Worm (Caenorhabditis elegans) whole organism, L1 larva: Measurements from ENCODE around the gene spt-4.

Experiments used
- C04F5.9 ChIP-seq: sonication (generic microtip); optimal IDR thresholded peaks from 2 replicates; lab custom pipeline; 2016; ENCODE audit warnings: missing genetic modification characterization, missing compliant biosample characterization
- C16A3.4 ChIP-seq: fragments of 150-350 bp; optimal IDR thresholded peaks from 2 replicates; lab custom pipeline; 2014; ENCODE audit warnings: missing biosample characterization, missing genetic modification characterization
- aly-2 ChIP-seq: fragments of 150-350 bp; optimal IDR thresholded peaks from 2 replicates; lab custom pipeline; 2014; ENCODE audit warnings: missing biosample characterization, missing genetic modification characterization
- blmp-1 ChIP-seq: fragments of 150-350 bp; optimal IDR thresholded peaks from 2 replicates; lab custom pipeline; 2014; ENCODE audit warnings: missing biosample characterization, missing genetic modification characterization
- ceh-8 ChIP-seq: fragments of 200-800 bp; sonication (Bioruptor generic); optimal IDR thresholded peaks from 2 replicates; lab custom pipeline; 2018; ENCODE audit warnings: mild to moderate bottlenecking, missing genetic modification characterization, moderate library complexity, missing compliant biosample characterization
- ceh-82 ChIP-seq, 3 experiments: fragments of 150-350 bp in 1 of 3; sonication (generic microtip) in 2 of 3; optimal IDR thresholded peaks; 2 replicates each; lab custom pipeline; 2014 to 2017; ENCODE audit warnings: missing biosample characterization in 3 of 3, missing genetic modification characterization in 3 of 3
- dsc-1 ChIP-seq: sonication (generic microtip); optimal IDR thresholded peaks from 2 replicates; lab custom pipeline; 2016; ENCODE audit warnings: mild to moderate bottlenecking, missing genetic modification characterization, missing compliant biosample characterization
- elt-2 ChIP-seq: sonication (generic microtip); optimal IDR thresholded peaks from 2 replicates; lab custom pipeline; 2016; ENCODE audit warnings: missing genetic modification characterization, mild to moderate bottlenecking, inconsistent platforms, missing compliant biosample characterization, missing genetic modification reagents
- elt-3 ChIP-seq, 6 experiments: fragments of 150-350 bp in 1 of 6; sonication (generic microtip); optimal IDR thresholded peaks; 2 replicates each; lab custom pipeline; 2017 to 2018; ENCODE audit warnings: missing biosample characterization in 6 of 6, missing genetic modification characterization in 6 of 6, inconsistent platforms in 1 of 6
- ets-5 ChIP-seq: fragments of 200-800 bp; sonication (Bioruptor generic); IDR thresholded peaks from 2 replicates; pipeline ENCODE4 v1.3.6; 2022; ENCODE audit warnings: missing genetic modification characterization, missing compliant biosample characterization
- fkh-10 ChIP-seq: sonication (generic microtip); optimal IDR thresholded peaks from 2 replicates; lab custom pipeline; 2017; ENCODE audit warnings: missing biosample characterization, missing genetic modification reagents, missing genetic modification characterization
- fkh-4 ChIP-seq: sonication (generic microtip); optimal IDR thresholded peaks from 2 replicates; lab custom pipeline; 2016; ENCODE audit warnings: missing compliant biosample characterization, missing genetic modification characterization, borderline replicate concordance
- fkh-8 ChIP-seq: sonication (generic microtip); optimal IDR thresholded peaks from 2 replicates; lab custom pipeline; 2016; ENCODE audit warnings: mild to moderate bottlenecking, missing genetic modification characterization, missing compliant biosample characterization
- fos-1 ChIP-seq: fragments of 150-350 bp; optimal IDR thresholded peaks from 2 replicates; lab custom pipeline; 2014; ENCODE audit warnings: missing biosample characterization, missing genetic modification characterization
- grh-1 ChIP-seq: fragments of 200-800 bp; sonication (Bioruptor generic); IDR thresholded peaks from 2 replicates; pipeline ENCODE4 v1.3.6; 2022; ENCODE audit warnings: missing genetic modification reagents, missing genetic modification characterization, missing compliant biosample characterization
- irx-1 ChIP-seq: sonication (generic microtip); optimal IDR thresholded peaks from 2 replicates; lab custom pipeline; 2016; ENCODE audit warnings: missing genetic modification characterization, missing compliant biosample characterization
- isw-1 ChIP-seq: fragments of 200-800 bp; sonication (Bioruptor generic); IDR thresholded peaks from 2 replicates; pipeline ENCODE4 v1.3.6; 2022; ENCODE audit warnings: missing genetic modification characterization, missing compliant biosample characterization
- lin-13 ChIP-seq: fragments of 150-350 bp; optimal IDR thresholded peaks from 2 replicates; lab custom pipeline; 2014; ENCODE audit warnings: missing biosample characterization, missing genetic modification reagents, missing genetic modification characterization
- lin-15B ChIP-seq: fragments of 150-350 bp; sonication (generic microtip); optimal IDR thresholded peaks from 3 replicates; lab custom pipeline; 2014; ENCODE audit warnings: missing biosample characterization, missing genetic modification characterization
- lir-3 ChIP-seq: sonication (generic microtip); optimal IDR thresholded peaks from 2 replicates; lab custom pipeline; 2016; ENCODE audit warnings: mild to moderate bottlenecking, missing genetic modification characterization, moderate library complexity, missing compliant biosample characterization; ENCODE audit not compliant: poor library complexity
- lsy-2 ChIP-seq, 2 experiments: fragments of 150-350 bp; optimal IDR thresholded peaks; 2 replicates each; lab custom pipeline; 2014; ENCODE audit warnings: missing biosample characterization in 2 of 2, missing genetic modification characterization in 2 of 2
- mdl-1 ChIP-seq, 2 experiments: fragments of 150-350 bp; optimal IDR thresholded peaks; 2 replicates each; lab custom pipeline; 2014 to 2017; ENCODE audit warnings: missing biosample characterization in 2 of 2, missing genetic modification characterization in 2 of 2, inconsistent platforms in 1 of 2
- nhr-11 ChIP-seq: fragments of 150-350 bp; optimal IDR thresholded peaks from 2 replicates; lab custom pipeline; 2014; ENCODE audit warnings: missing biosample characterization, missing genetic modification characterization
- nhr-12 ChIP-seq: sonication (generic microtip); optimal IDR thresholded peaks from 2 replicates; lab custom pipeline; 2017; ENCODE audit warnings: missing biosample characterization, missing genetic modification characterization
- nhr-237 ChIP-seq: fragments of 150-350 bp; optimal IDR thresholded peaks from 2 replicates; lab custom pipeline; 2014; ENCODE audit warnings: missing biosample characterization, missing genetic modification characterization
- nhr-28 ChIP-seq: fragments of 150-350 bp; optimal IDR thresholded peaks from 2 replicates; lab custom pipeline; 2014; ENCODE audit warnings: missing biosample characterization, missing genetic modification characterization
- nhr-71 ChIP-seq: sonication (generic microtip); optimal IDR thresholded peaks from 2 replicates; lab custom pipeline; 2016; ENCODE audit warnings: mild to moderate bottlenecking, missing genetic modification characterization, moderate library complexity, missing compliant biosample characterization
- pag-3 ChIP-seq: sonication (generic microtip); optimal IDR thresholded peaks from 2 replicates; lab custom pipeline; 2017; ENCODE audit warnings: missing genetic modification characterization, mild to moderate bottlenecking, missing compliant biosample characterization, antibody characterized with exemption, borderline replicate concordance; ENCODE audit not compliant: insufficient read depth
- pax-3 ChIP-seq: fragments of 200-800 bp; sonication (Bioruptor generic); optimal IDR thresholded peaks from 2 replicates; lab custom pipeline; 2018; ENCODE audit warnings: mild to moderate bottlenecking, missing genetic modification characterization, moderate library complexity, missing compliant biosample characterization
- rnt-1 ChIP-seq: sonication (generic microtip); optimal IDR thresholded peaks from 2 replicates; lab custom pipeline; 2016; ENCODE audit warnings: mild to moderate bottlenecking, missing genetic modification characterization, moderate library complexity, missing compliant biosample characterization
- skn-1 ChIP-seq: fragments of 150-350 bp; optimal IDR thresholded peaks from 2 replicates; lab custom pipeline; 2014; ENCODE audit warnings: missing biosample characterization, missing genetic modification characterization
- snu-23 ChIP-seq: sonication (generic microtip); optimal IDR thresholded peaks from 2 replicates; lab custom pipeline; 2016; ENCODE audit warnings: missing genetic modification characterization, missing compliant biosample characterization
- tlp-1 ChIP-seq: fragments of 150-350 bp; optimal IDR thresholded peaks from 2 replicates; lab custom pipeline; 2014; ENCODE audit warnings: missing biosample characterization, missing genetic modification characterization
- unc-98 ChIP-seq: fragments of 200-800 bp; sonication (Bioruptor generic); IDR thresholded peaks from 2 replicates; pipeline ENCODE4 v1.3.6; 2022; ENCODE audit warnings: missing genetic modification characterization, missing compliant biosample characterization
- xbp-1 ChIP-seq: sonication (generic microtip); optimal IDR thresholded peaks from 2 replicates; lab custom pipeline; 2016; ENCODE audit warnings: missing genetic modification characterization, missing compliant biosample characterization
- ztf-11 ChIP-seq, 2 experiments: sonication (generic microtip); optimal IDR thresholded peaks; 2 replicates each; lab custom pipeline; 2016 to 2017; ENCODE audit warnings: missing genetic modification characterization in 2 of 2, missing biosample characterization in 1 of 2, missing compliant biosample characterization in 1 of 2
- ztf-4 ChIP-seq: fragments of 150-350 bp; optimal IDR thresholded peaks from 2 replicates; lab custom pipeline; 2014; ENCODE audit warnings: missing biosample characterization, missing genetic modification characterization

Gene spt-4

ce11 chrIII:25582-25996, 44.0 kb downstream of the spt-4 start (continued):
- TF ChIP-seq fkh-8 (tag; lab: Kevin White, UChicago) (peak; percentile 79), lin-15B (tag; lab: Kevin White, UChicago) (no peak), aly-2 (tag; lab: Kevin White, UChicago) (no peak), pag-3 (tag; lab: Kevin White, UChicago) (no peak), dsc-1 (tag; lab: Kevin White, UChicago) (peak; percentile 66), nhr-28 (tag; lab: Kevin White, UChicago) (no peak), snu-23 (GFP tag; lab: Kevin White, UChicago) (peak; percentile 60), pax-3 (peak; percentile 21), ceh-82 (tag; optimal IDR thresholded peaks at IDR 0.05; lab: Kevin White, UChicago) (peak; percentile 46 to 85 (median 77)), xbp-1 (tag; lab: Kevin White, UChicago) (peak; percentile 52), grh-1 (GFP tag; lab: Robert Waterston, UW) (no peak), skn-1 (tag; lab: Kevin White, UChicago) (peak; percentile 43), rnt-1 (tag; lab: Kevin White, UChicago) (peak; percentile 61), lin-13 (GFP tag; lab: Kevin White, UChicago) (peak; percentile 30), ets-5 (no peak), fkh-4 (tag; lab: Kevin White, UChicago) (no peak), nhr-237 (tag; lab: Kevin White, UChicago) (no peak), elt-3 (tag; optimal IDR thresholded peaks at IDR 0.05; lab: Kevin White, UChicago) (no peak), ztf-4 (tag; lab: Kevin White, UChicago) (peak; percentile 37), irx-1 (tag; lab: Kevin White, UChicago) (peak; percentile 15), unc-98 (GFP tag; lab: Robert Waterston, UW) (no peak), blmp-1 (tag; lab: Kevin White, UChicago) (no peak), fkh-10 (GFP tag; lab: Kevin White, UChicago) (peak; percentile 91), mdl-1 (tag; optimal IDR thresholded peaks at IDR 0.05; lab: Kevin White, UChicago) (peak in 1 of 2 experiments; percentile 13), lsy-2 (tag; optimal IDR thresholded peaks at IDR 0.05; lab: Kevin White, UChicago) (peak; percentile 55 to 59), ceh-8 (GFP tag; lab: Kevin White, UChicago) (peak; percentile 26), isw-1 (GFP tag; lab: Robert Waterston, UW) (peak; percentile 53), C04F5.9 (tag; lab: Kevin White, UChicago) (no peak), lir-3 (tag; lab: Kevin White, UChicago) (no peak)

- TF ChIP-seq fkh-4 (tag; lab: Kevin White, UChicago) = no peak
- no peak for TF ChIP-seq elt-2 (tag; lab: Kevin White, UChicago)
- no peak for TF ChIP-seq nhr-71 (tag; lab: Kevin White, UChicago)
- TF ChIP-seq C16A3.4 (tag; lab: Kevin White, UChicago) = no peak
- TF ChIP-seq nhr-11 (tag; lab: Kevin White, UChicago) = no peak
Observed at ce11 chrIII:23862-24261, 45.7 kb downstream of the spt-4 start, which contains the start of gene H10E21.5. Gene H10E21.5, minus strand, starts transcription at chrIII:23962.

- TF ChIP-seq ztf-4 (tag; lab: Kevin White, UChicago) (no peak), unc-98 (GFP tag; lab: Robert Waterston, UW) (no peak), fos-1 (tag; lab: Kevin White, UChicago) (no peak), nhr-28 (tag; lab: Kevin White, UChicago) (no peak), lin-15B (tag; lab: Kevin White, UChicago) (no peak), ets-5 (no peak), ztf-11 (tag; optimal IDR thresholded peaks at IDR 0.05; lab: Kevin White, UChicago) (no peak), nhr-12 (tag; lab: Kevin White, UChicago) (no peak), tlp-1 (no peak)
Observed at ce11 chrIII:21276-21675, 48.3 kb downstream of the spt-4 start.
